Worm (Caenorhabditis elegans) whole organism, young adult: ENCODE data around the gene rskd-1.
A peak's percentile ranks its signal among the peaks of the same experiment; 100 is the strongest.

ENCODE experiments used
- B0019.2 ChIP-seq: fragments of 200-800 bp; sonication (Bioruptor generic); conservative IDR thresholded peaks from 2 replicates; pipeline ENCODE4 v1.3.6; 2022; ENCODE audit warnings: missing genetic modification reagents, missing genetic modification characterization, missing compliant biosample characterization
- B0035.1 ChIP-seq: sonication (generic microtip); optimal IDR thresholded peaks from 2 replicates; lab custom pipeline; 2016; ENCODE audit warnings: missing genetic modification characterization, mild to moderate bottlenecking, missing compliant biosample characterization, missing genotype, missing genetic modification reagents
- F10E7.11 ChIP-seq: sonication (generic microtip); optimal IDR thresholded peaks from 2 replicates; lab custom pipeline; 2017; ENCODE audit warnings: mild to moderate bottlenecking, missing genetic modification characterization, moderate library complexity, missing compliant biosample characterization
- F23B12.7 ChIP-seq: sonication (generic microtip); optimal IDR thresholded peaks from 2 replicates; lab custom pipeline; 2017; ENCODE audit warnings: missing genetic modification characterization, mild to moderate bottlenecking, missing compliant biosample characterization, antibody characterized with exemption, moderate library complexity; ENCODE audit not compliant: insufficient read depth
- F33H1.4 ChIP-seq: fragments of 200-800 bp; sonication (Bioruptor generic); IDR thresholded peaks from 2 replicates; pipeline ENCODE4 v1.3.6; 2022; ENCODE audit warnings: missing genetic modification reagents, missing genetic modification characterization, missing compliant biosample characterization
- F39B2.1 ChIP-seq: fragments of 200-800 bp; sonication (Bioruptor generic); IDR thresholded peaks from 2 replicates; pipeline ENCODE4 v1.3.6; 2022; ENCODE audit warnings: missing genetic modification reagents, missing genetic modification characterization, missing compliant biosample characterization
- K11D2.4 ChIP-seq: fragments of 200-800 bp; sonication (Bioruptor generic); IDR thresholded peaks from 2 replicates; pipeline ENCODE4 v1.3.6; 2022; ENCODE audit warnings: missing genetic modification reagents, missing genetic modification characterization, missing compliant biosample characterization
- Y53F4B.3 ChIP-seq: fragments of 200-800 bp; sonication (Bioruptor generic); IDR thresholded peaks from 2 replicates; pipeline ENCODE4 v1.3.6; 2022; ENCODE audit warnings: missing genetic modification reagents, missing genetic modification characterization, missing compliant biosample characterization
- ZK185.1 ChIP-seq: sonication (generic microtip); optimal IDR thresholded peaks from 2 replicates; lab custom pipeline; 2016; ENCODE audit warnings: mild to moderate bottlenecking, missing genetic modification characterization, missing compliant biosample characterization; ENCODE audit not compliant: poor library complexity, severe bottlenecking
- aptf-3 ChIP-seq: fragments of 200-800 bp; sonication (Bioruptor generic); IDR thresholded peaks from 2 replicates; pipeline ENCODE4 v1.3.6; 2022; ENCODE audit warnings: missing genetic modification characterization, missing compliant biosample characterization
- atf-7 ChIP-seq: sonication (generic microtip); optimal IDR thresholded peaks from 2 replicates; lab custom pipeline; 2017; ENCODE audit warnings: mild to moderate bottlenecking, missing genetic modification characterization, missing compliant biosample characterization
- athp-1 ChIP-seq: sonication (generic microtip); optimal IDR thresholded peaks from 2 replicates; lab custom pipeline; 2017; ENCODE audit warnings: mild to moderate bottlenecking, missing genetic modification characterization, missing compliant biosample characterization
- cebp-1 ChIP-seq, 2 experiments: fragments of 200-800 bp in 1 of 2; sonication (Bioruptor generic) in 1 of 2; sonication (generic microtip) in 1 of 2; IDR thresholded peaks in 1 of 2; optimal IDR thresholded peaks in 1 of 2; 2 replicates each; pipeline versions ENCODE4 v1.3.6 to Lab custom; 2017 to 2022; ENCODE audit warnings: missing compliant biosample characterization in 2 of 2, missing genetic modification characterization in 2 of 2, mild to moderate bottlenecking in 1 of 2, missing genetic modification reagents in 1 of 2, moderate library complexity in 1 of 2
- ceh-27 ChIP-seq: fragments of 200-800 bp; sonication (Bioruptor generic); optimal IDR thresholded peaks from 2 replicates; lab custom pipeline; 2018; ENCODE audit warnings: mild to moderate bottlenecking, missing genetic modification characterization, moderate library complexity, missing compliant biosample characterization
- ceh-58 ChIP-seq: fragments of 200-800 bp; sonication (Bioruptor generic); IDR thresholded peaks from 2 replicates; pipeline ENCODE4 v1.3.6; 2022; ENCODE audit warnings: missing genetic modification characterization, missing compliant biosample characterization
- ceh-91 ChIP-seq: fragments of 200-800 bp; sonication (Bioruptor generic); IDR thresholded peaks from 2 replicates; pipeline ENCODE4 v1.3.6; 2022; ENCODE audit warnings: missing genetic modification reagents, missing genetic modification characterization, missing compliant biosample characterization
- chd-7 ChIP-seq: sonication (generic microtip); optimal IDR thresholded peaks from 2 replicates; lab custom pipeline; 2016; ENCODE audit warnings: mild to moderate bottlenecking, missing genetic modification characterization, moderate library complexity, missing compliant biosample characterization
- die-1 ChIP-seq: sonication (generic microtip); optimal IDR thresholded peaks from 2 replicates; lab custom pipeline; 2016; ENCODE audit warnings: missing genotype, mild to moderate bottlenecking, missing genetic modification characterization, missing compliant biosample characterization
- efl-1 ChIP-seq: fragments of 150-350 bp; optimal IDR thresholded peaks from 2 replicates; lab custom pipeline; 2014; ENCODE audit warnings: missing biosample characterization, missing genetic modification reagents, missing genetic modification characterization
- ekl-4 ChIP-seq: fragments of 200-800 bp; sonication (Bioruptor generic); IDR thresholded peaks from 2 replicates; pipeline ENCODE4 v1.3.6; 2022; ENCODE audit warnings: missing genetic modification reagents, missing genetic modification characterization, missing compliant biosample characterization
- lag-1 ChIP-seq: fragments of 200-800 bp; sonication (Bioruptor generic); IDR thresholded peaks from 2 replicates; pipeline ENCODE4 v1.3.6; 2022; ENCODE audit warnings: missing genetic modification reagents, missing genetic modification characterization, missing compliant biosample characterization
- let-526 ChIP-seq: fragments of 200-800 bp; sonication (Bioruptor generic); IDR thresholded peaks from 2 replicates; pipeline ENCODE4 v1.3.6; 2022; ENCODE audit warnings: missing genetic modification reagents, missing genetic modification characterization, missing compliant biosample characterization
- let-607 ChIP-seq, 2 experiments: fragments of 200-800 bp in 1 of 2; sonication (Bioruptor generic) in 1 of 2; sonication (generic microtip) in 1 of 2; optimal IDR thresholded peaks; 2 replicates each; lab custom pipeline; 2016 to 2018; ENCODE audit warnings: mild to moderate bottlenecking in 2 of 2, missing compliant biosample characterization in 2 of 2, missing genetic modification characterization in 2 of 2, moderate library complexity in 2 of 2, missing genotype in 1 of 2
- lir-1 ChIP-seq: fragments of 200-800 bp; sonication (Bioruptor generic); conservative IDR thresholded peaks from 2 replicates; pipeline ENCODE4 v1.3.6; 2022; ENCODE audit warnings: missing genetic modification reagents, missing genetic modification characterization, missing compliant biosample characterization
- lsy-27 ChIP-seq: sonication (generic microtip); optimal IDR thresholded peaks from 2 replicates; lab custom pipeline; 2017; ENCODE audit warnings: missing genetic modification characterization, mild to moderate bottlenecking, missing compliant biosample characterization, antibody characterized with exemption, missing genotype, borderline replicate concordance; ENCODE audit not compliant: insufficient read depth
- madf-8 ChIP-seq: fragments of 200-800 bp; sonication (Bioruptor generic); conservative IDR thresholded peaks from 2 replicates; pipeline ENCODE4 v1.3.6; 2022; ENCODE audit warnings: missing genetic modification reagents, missing genetic modification characterization, missing compliant biosample characterization
- mcd-1 ChIP-seq: fragments of 200-800 bp; sonication (Bioruptor generic); IDR thresholded peaks from 2 replicates; pipeline ENCODE4 v1.3.6; 2022; ENCODE audit warnings: missing genetic modification reagents, missing genetic modification characterization, missing compliant biosample characterization
- mel-28 ChIP-seq: sonication (generic microtip); optimal IDR thresholded peaks from 2 replicates; lab custom pipeline; 2016; ENCODE audit warnings: borderline replicate concordance, mild to moderate bottlenecking, missing genetic modification characterization, missing compliant biosample characterization
- nfya-1 ChIP-seq: sonication (generic microtip); optimal IDR thresholded peaks from 2 replicates; lab custom pipeline; 2017; ENCODE audit warnings: antibody characterized with exemption, missing compliant biosample characterization, missing genetic modification characterization, borderline replicate concordance; ENCODE audit not compliant: insufficient read depth
- nfyb-1 ChIP-seq: fragments of 200-800 bp; sonication (Bioruptor generic); IDR thresholded peaks from 2 replicates; pipeline ENCODE4 v1.3.6; 2022; ENCODE audit warnings: missing genetic modification reagents, missing genetic modification characterization, missing compliant biosample characterization
- nhr-90 ChIP-seq: sonication (generic microtip); optimal IDR thresholded peaks from 2 replicates; lab custom pipeline; 2016; ENCODE audit warnings: missing genotype, mild to moderate bottlenecking, missing genetic modification characterization, missing compliant biosample characterization
- pbrm-1 ChIP-seq: fragments of 200-800 bp; sonication (Bioruptor generic); IDR thresholded peaks from 2 replicates; pipeline ENCODE4 v1.3.6; 2022; ENCODE audit warnings: missing genetic modification reagents, missing genetic modification characterization, missing compliant biosample characterization
- pha-4 ChIP-seq: fragments of 150-350 bp; sonication (generic microtip); optimal IDR thresholded peaks from 2 replicates; lab custom pipeline; 2014; ENCODE audit warnings: missing biosample characterization, missing genetic modification reagents, missing genetic modification characterization
- rec-8 ChIP-seq, 2 experiments: sonication (generic microtip); optimal IDR thresholded peaks; 2 replicates each; lab custom pipeline; 2016; ENCODE audit warnings: mild to moderate bottlenecking in 2 of 2, missing genetic modification characterization in 2 of 2, missing genetic modification reagents in 2 of 2, missing genotype in 2 of 2, missing biosample characterization in 1 of 2, missing compliant biosample characterization in 1 of 2, moderate library complexity in 1 of 2
- sdz-38 ChIP-seq: sonication (generic microtip); optimal IDR thresholded peaks from 2 replicates; lab custom pipeline; 2016; ENCODE audit warnings: missing genotype, missing genetic modification characterization, missing compliant biosample characterization
- snpc-1.3 ChIP-seq: sonication (generic microtip); optimal IDR thresholded peaks from 2 replicates; lab custom pipeline; 2017; ENCODE audit warnings: missing genetic modification characterization, mild to moderate bottlenecking, missing compliant biosample characterization, antibody characterized with exemption, moderate library complexity, missing genotype, missing genetic modification reagents; ENCODE audit not compliant: insufficient read depth
- snpc-3.4 ChIP-seq: sonication (generic microtip); optimal IDR thresholded peaks from 2 replicates; lab custom pipeline; 2017; ENCODE audit warnings: missing genetic modification characterization, mild to moderate bottlenecking, missing compliant biosample characterization, antibody characterized with exemption, moderate library complexity, missing genotype, missing genetic modification reagents
- tlf-1 ChIP-seq: fragments of 200-800 bp; sonication (Bioruptor generic); optimal IDR thresholded peaks from 2 replicates; lab custom pipeline; 2018; ENCODE audit warnings: mild to moderate bottlenecking, missing genetic modification characterization, missing compliant biosample characterization
- xnd-1 ChIP-seq: sonication (generic microtip); optimal IDR thresholded peaks from 2 replicates; lab custom pipeline; 2016; ENCODE audit warnings: missing genotype, missing genetic modification reagents, missing genetic modification characterization, missing compliant biosample characterization
- zim-3 ChIP-seq: sonication (generic microtip); optimal IDR thresholded peaks from 2 replicates; lab custom pipeline; 2017; ENCODE audit warnings: mild to moderate bottlenecking, missing genetic modification characterization, moderate library complexity, missing compliant biosample characterization
- ztf-18 ChIP-seq: sonication (generic microtip); optimal IDR thresholded peaks from 2 replicates; lab custom pipeline; 2016; ENCODE audit warnings: missing genotype, mild to moderate bottlenecking, missing genetic modification characterization, missing compliant biosample characterization
- ztf-22 ChIP-seq: fragments of 200-800 bp; sonication (Bioruptor generic); optimal IDR thresholded peaks from 2 replicates; lab custom pipeline; 2018; ENCODE audit warnings: mild to moderate bottlenecking, missing genetic modification characterization, moderate library complexity, missing compliant biosample characterization
- ztf-26 ChIP-seq: sonication (generic microtip); optimal IDR thresholded peaks from 2 replicates; lab custom pipeline; 2017; ENCODE audit warnings: missing genetic modification characterization, missing compliant biosample characterization
- ztf-28 ChIP-seq: fragments of 200-800 bp; sonication (Bioruptor generic); IDR thresholded peaks from 2 replicates; pipeline ENCODE4 v1.3.6; 2022; ENCODE audit warnings: missing genetic modification reagents, missing genetic modification characterization, missing compliant biosample characterization

The rskd-1 gene

DNA sequence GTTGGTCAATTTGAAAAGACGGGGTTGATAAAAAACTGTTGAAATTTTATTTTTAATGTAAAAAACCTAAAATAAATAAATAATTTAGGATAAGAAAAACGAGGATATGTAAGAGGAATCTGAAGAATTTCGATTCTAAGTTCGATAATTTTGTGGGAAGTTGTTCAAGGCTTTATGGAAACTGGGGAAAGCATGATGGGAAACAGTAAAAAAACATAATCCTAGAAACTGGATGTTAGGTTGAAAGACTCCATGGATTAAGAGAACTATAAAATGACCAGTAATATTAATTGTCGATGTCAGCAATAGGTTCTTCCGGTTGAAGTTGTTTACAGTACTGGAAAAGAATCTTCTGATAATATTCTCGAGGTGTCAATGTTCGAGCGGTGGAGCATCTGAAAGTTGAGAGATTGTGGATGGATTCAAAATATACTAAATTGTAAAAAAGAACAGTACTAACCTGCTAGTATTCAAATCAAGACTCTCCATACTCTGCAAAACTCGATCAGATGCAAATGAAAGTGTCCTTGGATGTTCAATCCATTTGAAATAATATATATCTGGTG is 31.9 kb upstream of the rskd-1 start (continued):
- TF ChIP-seq tlf-1: no peak
- TF ChIP-seq chd-7 (tag; lab: Kevin White, UChicago): peak; percentile 15
- no peak for TF ChIP-seq Y53F4B.3 (GFP tag; lab: Robert Waterston, UW)
- TF ChIP-seq ekl-4 (GFP tag; lab: Robert Waterston, UW): peak; percentile 77; the same call in 1 of the 2 replicates
- TF ChIP-seq mel-28 (tag; lab: Kevin White, UChicago): no peak
- no peak for TF ChIP-seq ceh-91 (GFP tag; lab: Robert Waterston, UW)
- TF ChIP-seq ZK185.1: peak; percentile 16
- no peak for TF ChIP-seq ztf-26
- TF ChIP-seq let-526 (GFP tag; lab: Robert Waterston, UW): no peak
- TF ChIP-seq cebp-1 (GFP tag; IDR thresholded peaks at IDR 0.05; lab: Robert Waterston, UW): no peak
- TF ChIP-seq cebp-1 (tag; optimal IDR thresholded peaks at IDR 0.05; lab: Kevin White, UChicago): peak; percentile 21
- TF ChIP-seq ztf-18: peak; percentile 4
- TF ChIP-seq zim-3 (tag; lab: Kevin White, UChicago): peak; percentile 12
- TF ChIP-seq ztf-22 (GFP tag; lab: Kevin White, UChicago): no peak
- TF ChIP-seq ceh-27: no peak
- TF ChIP-seq nhr-90 (tag; lab: Kevin White, UChicago): no peak
- TF ChIP-seq pbrm-1 (GFP tag; lab: Robert Waterston, UW): 0 out of 2 replicates have a peak, but pooled peaks have one; percentile 19

DNA sequence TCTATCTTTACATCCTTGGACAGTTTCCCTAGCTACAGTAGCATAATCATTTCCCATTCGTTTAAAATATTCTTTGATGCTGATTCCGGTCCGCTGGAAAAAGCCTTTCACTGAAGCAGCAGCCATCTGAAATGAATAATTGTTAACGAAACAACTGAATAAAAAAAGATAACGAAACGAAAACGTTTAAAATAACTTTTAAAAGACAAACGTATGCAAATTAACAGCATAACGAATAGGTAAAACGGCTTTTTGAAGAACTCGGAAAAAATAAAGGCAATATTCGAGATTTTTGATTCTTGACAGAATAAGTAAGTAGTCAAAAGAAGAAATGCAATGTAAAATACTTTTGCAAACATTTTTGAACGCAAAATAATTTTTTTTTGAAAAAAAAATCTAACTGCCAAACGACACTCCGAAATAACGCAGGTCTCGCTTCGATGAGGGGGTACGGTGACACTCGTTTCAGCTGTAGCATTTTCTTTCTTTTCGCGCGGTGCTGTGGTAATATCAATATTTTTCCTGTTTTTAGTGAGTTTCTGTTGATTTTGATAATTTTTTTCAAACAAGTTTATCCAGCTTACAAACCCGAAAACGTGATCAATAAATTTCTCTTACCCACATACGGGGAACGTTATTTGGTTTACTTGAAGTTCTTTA is 29.6 kb upstream of the rskd-1 start, which contains the start of the genes R04F11.5 and R04F11.2:
Gene R04F11.5 (minus strand): TSS at position 126 of the 660 bp plus-strand sequence.
Gene R04F11.2 (plus strand): TSS at position 488 of the 660 bp plus-strand sequence.
- TF ChIP-seq die-1 (tag; lab: Kevin White, UChicago): no peak
- peak; percentile 83 for TF ChIP-seq snpc-1.3 (tag; lab: Kevin White, UChicago)
- peak; percentile 94 for TF ChIP-seq F33H1.4 (GFP tag; lab: Robert Waterston, UW)
- TF ChIP-seq mcd-1 (GFP tag; lab: Robert Waterston, UW): peak; percentile 64
- no peak for TF ChIP-seq F10E7.11 (tag; lab: Kevin White, UChicago)
- no peak for TF ChIP-seq ekl-4 (GFP tag; lab: Robert Waterston, UW)
- TF ChIP-seq sdz-38 (tag; lab: Kevin White, UChicago): no peak
- no peak for TF ChIP-seq nfya-1 (tag; lab: Kevin White, UChicago)
- TF ChIP-seq aptf-3 (GFP tag; lab: Robert Waterston, UW): no peak
- peak; percentile 32 for TF ChIP-seq lsy-27 (tag; lab: Kevin White, UChicago)
- no peak for TF ChIP-seq ztf-28
- no peak for TF ChIP-seq let-607 (tag; optimal IDR thresholded peaks at IDR 0.05; lab: Kevin White, UChicago)
- TF ChIP-seq nfyb-1 (GFP tag; lab: Robert Waterston, UW): peak; percentile 36; the same call in 1 of the 2 replicates
- TF ChIP-seq lir-1 (GFP tag; lab: Robert Waterston, UW): no peak
- TF ChIP-seq F23B12.7 (tag; lab: Kevin White, UChicago): peak; percentile 66
- TF ChIP-seq zim-3 (tag; lab: Kevin White, UChicago): no peak
- no peak for TF ChIP-seq ceh-58 (GFP tag; lab: Robert Waterston, UW)
- TF ChIP-seq F39B2.1 (GFP tag; lab: Robert Waterston, UW): no peak
- no peak for TF ChIP-seq B0035.1 (tag; lab: Kevin White, UChicago)
- no peak for TF ChIP-seq K11D2.4 (GFP tag; lab: Robert Waterston, UW)
- no peak for TF ChIP-seq B0019.2 (GFP tag; lab: Robert Waterston, UW)
- peak; percentile 67 for TF ChIP-seq madf-8 (GFP tag; lab: Robert Waterston, UW)
- peak; percentile 40 for TF ChIP-seq xnd-1 (tag; lab: Kevin White, UChicago)
- TF ChIP-seq efl-1 (GFP tag; lab: Kevin White, UChicago): peak; percentile 82
- no peak for TF ChIP-seq pha-4 (tag; lab: Kevin White, UChicago)
- TF ChIP-seq atf-7 (tag; lab: Kevin White, UChicago): no peak
- no peak for TF ChIP-seq rec-8 (tag; optimal IDR thresholded peaks at IDR 0.05; lab: Kevin White, UChicago)
- no peak for TF ChIP-seq athp-1 (tag; lab: Kevin White, UChicago)
- TF ChIP-seq snpc-3.4 (tag; lab: Kevin White, UChicago): peak; percentile 67
- no peak for TF ChIP-seq lag-1
